Fruit fly (Drosophila melanogaster) whole organism, adult: Measurements from ENCODE around the gene PolA1.

ENCODE experiments used
- CG11617 ChIP-seq: fragments of 200-800 bp; sonication (Bioruptor generic); optimal IDR thresholded peaks from 2 replicates; lab custom pipeline; 2017; ENCODE audit warnings: mild to moderate bottlenecking, missing biosample characterization, missing genetic modification reagents, missing genetic modification characterization
- CG12768 ChIP-seq: fragments of 200-800 bp; sonication (Bioruptor generic); optimal IDR thresholded peaks from 2 replicates; lab custom pipeline; 2017; ENCODE audit warnings: missing biosample characterization, missing genetic modification characterization, mild to moderate bottlenecking, moderate library complexity, missing genetic modification reagents
- CG14711 ChIP-seq: fragments of 200-800 bp; sonication (Bioruptor generic); optimal IDR thresholded peaks from 2 replicates; lab custom pipeline; 2018; ENCODE audit warnings: missing biosample characterization, mild to moderate bottlenecking, missing genetic modification characterization, moderate library complexity
- CG1620 ChIP-seq: fragments of 200-800 bp; sonication (Bioruptor generic); optimal IDR thresholded peaks from 2 replicates; lab custom pipeline; 2016; ENCODE audit warnings: missing biosample characterization, missing genetic modification characterization
- CG33017 ChIP-seq: fragments of 200-800 bp; sonication (Bioruptor generic); optimal IDR thresholded peaks from 2 replicates; lab custom pipeline; 2018; ENCODE audit warnings: missing biosample characterization, mild to moderate bottlenecking, missing genetic modification characterization, moderate library complexity
- CG5204 ChIP-seq: fragments of 200-800 bp; sonication (Bioruptor generic); optimal IDR thresholded peaks from 2 replicates; lab custom pipeline; 2016; ENCODE audit warnings: missing biosample characterization, missing genetic modification characterization
- CG7045 ChIP-seq: fragments of 200-800 bp; sonication (Bioruptor generic); optimal IDR thresholded peaks from 2 replicates; lab custom pipeline; 2017; ENCODE audit warnings: missing biosample characterization, mild to moderate bottlenecking, missing genetic modification characterization
- CG7101 ChIP-seq: fragments of 200-800 bp; sonication (Bioruptor generic); optimal IDR thresholded peaks from 2 replicates; lab custom pipeline; 2018; ENCODE audit warnings: missing biosample characterization, mild to moderate bottlenecking, missing genetic modification characterization, moderate library complexity
- Clk ChIP-seq: fragments of 200-800 bp; sonication (Bioruptor generic); optimal IDR thresholded peaks from 2 replicates; lab custom pipeline; 2017; ENCODE audit warnings: missing biosample characterization, missing genetic modification characterization
- Crg-1 ChIP-seq: fragments of 200-800 bp; sonication (Bioruptor generic); optimal IDR thresholded peaks from 2 replicates; lab custom pipeline; 2016; ENCODE audit warnings: missing biosample characterization, missing genetic modification characterization
- Hr96 ChIP-seq: fragments of 200-800 bp; sonication (Bioruptor generic); optimal IDR thresholded peaks from 2 replicates; lab custom pipeline; 2016; ENCODE audit warnings: missing biosample characterization, missing genetic modification characterization
- Mnt ChIP-seq: fragments of 200-800 bp; sonication (Bioruptor generic); optimal IDR thresholded peaks from 2 replicates; lab custom pipeline; 2016; ENCODE audit warnings: missing biosample characterization, mild to moderate bottlenecking, missing genetic modification characterization
- bab1 ChIP-seq: fragments of 200-800 bp; sonication (Bioruptor generic); optimal IDR thresholded peaks from 3 replicates; lab custom pipeline; 2019; ENCODE audit warnings: missing biosample characterization, mild to moderate bottlenecking, missing genetic modification characterization, moderate library complexity
- cic ChIP-seq: fragments of 200-800 bp; sonication (Bioruptor generic); optimal IDR thresholded peaks from 2 replicates; lab custom pipeline; 2017; ENCODE audit warnings: missing biosample characterization, mild to moderate bottlenecking, missing genetic modification characterization, moderate library complexity
- cnc ChIP-seq, 2 experiments: fragments of >200 bp; optimal IDR thresholded peaks; 2 replicates each; lab custom pipeline; 2017
- kay ChIP-seq: fragments of 200-800 bp; sonication (Bioruptor generic); peaks from one replicate; lab custom pipeline; 2016; ENCODE audit warnings: missing biosample characterization, missing genetic modification characterization, borderline replicate concordance
- ovo ChIP-seq: fragments of 200-800 bp; sonication (Bioruptor generic); optimal IDR thresholded peaks from 2 replicates; lab custom pipeline; 2016; ENCODE audit warnings: missing biosample characterization, missing genetic modification characterization
- pad ChIP-seq: fragments of 200-800 bp; sonication (Bioruptor generic); optimal IDR thresholded peaks from 3 replicates; lab custom pipeline; 2017; ENCODE audit warnings: missing biosample characterization, missing genetic modification characterization, mild to moderate bottlenecking, moderate library complexity, missing genetic modification reagents
- tj ChIP-seq: fragments of 200-800 bp; sonication (Bioruptor generic); optimal IDR thresholded peaks from 3 replicates; lab custom pipeline; 2017; ENCODE audit warnings: missing biosample characterization, mild to moderate bottlenecking, missing genetic modification characterization, moderate library complexity
- toe ChIP-seq: fragments of 200-800 bp; sonication (Bioruptor generic); optimal IDR thresholded peaks from 2 replicates; lab custom pipeline; 2016; ENCODE audit warnings: missing biosample characterization, missing genetic modification characterization

The PolA1 gene

dm6 chr3R:21671636-21672035 lies at the start of gene PolA1:
Gene PolA1 (minus strand): TSS chr3R:21671750.
- no peak for TF ChIP-seq CG12768 (GFP tag; lab: Kevin White, UChicago)
- peak; percentile 17 for TF ChIP-seq CG14711 (tag; lab: Kevin White, UChicago)
- peak; percentile 22 for TF ChIP-seq bab1
- peak; percentile 54 for TF ChIP-seq tj (GFP tag; lab: Kevin White, UChicago)
- TF ChIP-seq CG7045 (GFP tag; lab: Kevin White, UChicago): no peak
- peak; percentile 10 for TF ChIP-seq CG1620 (GFP tag; lab: Kevin White, UChicago)
- peak; percentile 32 for TF ChIP-seq CG5204

DNA sequence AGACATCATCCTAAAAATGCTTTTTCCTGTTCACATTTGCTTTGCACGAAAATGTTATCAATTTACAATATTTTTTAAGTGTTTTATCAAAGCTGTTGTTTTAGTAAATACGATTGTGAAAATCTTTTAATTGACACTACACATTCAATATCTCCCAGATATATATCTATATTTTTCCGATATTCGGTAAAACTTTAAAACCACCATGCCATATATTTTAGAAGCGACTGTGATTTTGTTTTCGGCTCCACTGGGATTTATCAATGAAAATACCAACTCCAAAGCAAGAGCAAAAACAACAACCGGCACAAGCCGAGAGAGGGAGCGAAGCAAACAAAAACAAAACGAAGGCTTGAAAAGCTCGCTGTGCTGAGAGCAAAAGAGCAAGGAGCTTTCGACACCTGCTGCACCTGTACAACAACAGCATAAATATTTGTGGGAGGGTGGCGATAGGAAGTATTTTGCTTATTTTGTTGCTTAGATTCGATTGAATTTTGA lies 48.4 kb upstream of the PolA1 start:
- TF ChIP-seq CG5204: peak; percentile 16
- TF ChIP-seq Mnt (GFP tag; lab: Kevin White, UChicago): no peak
- peak; percentile 30 for TF ChIP-seq bab1
- no peak for TF ChIP-seq CG33017 (tag; lab: Kevin White, UChicago)
- TF ChIP-seq Crg-1 (GFP tag; lab: Kevin White, UChicago): no peak
- peak; percentile 28 for TF ChIP-seq CG7045 (GFP tag; lab: Kevin White, UChicago)
- TF ChIP-seq ovo (GFP tag; lab: Kevin White, UChicago): no peak
- TF ChIP-seq kay (GFP tag; lab: Kevin White, UChicago): no peak
- TF ChIP-seq CG7101 (tag; lab: Kevin White, UChicago): peak; percentile 45
- TF ChIP-seq toe (GFP tag; lab: Kevin White, UChicago): no peak
- peak; percentile 3 for TF ChIP-seq CG11617
- no peak for TF ChIP-seq tj (GFP tag; lab: Kevin White, UChicago)
- peak; percentile 15 for TF ChIP-seq CG14711 (tag; lab: Kevin White, UChicago)
- TF ChIP-seq pad (GFP tag; lab: Kevin White, UChicago): peak; percentile 15
- TF ChIP-seq Hr96 (GFP tag; lab: Kevin White, UChicago): no peak
- no peak for TF ChIP-seq Clk
- TF ChIP-seq CG1620 (GFP tag; lab: Kevin White, UChicago): no peak
- TF ChIP-seq CG12768 (GFP tag; lab: Kevin White, UChicago): no peak
- TF ChIP-seq cnc (optimal IDR thresholded peaks at IDR 0.05; lab: Kevin White, UChicago): no peak
- no peak for TF ChIP-seq cic (GFP tag; lab: Kevin White, UChicago)

DNA sequence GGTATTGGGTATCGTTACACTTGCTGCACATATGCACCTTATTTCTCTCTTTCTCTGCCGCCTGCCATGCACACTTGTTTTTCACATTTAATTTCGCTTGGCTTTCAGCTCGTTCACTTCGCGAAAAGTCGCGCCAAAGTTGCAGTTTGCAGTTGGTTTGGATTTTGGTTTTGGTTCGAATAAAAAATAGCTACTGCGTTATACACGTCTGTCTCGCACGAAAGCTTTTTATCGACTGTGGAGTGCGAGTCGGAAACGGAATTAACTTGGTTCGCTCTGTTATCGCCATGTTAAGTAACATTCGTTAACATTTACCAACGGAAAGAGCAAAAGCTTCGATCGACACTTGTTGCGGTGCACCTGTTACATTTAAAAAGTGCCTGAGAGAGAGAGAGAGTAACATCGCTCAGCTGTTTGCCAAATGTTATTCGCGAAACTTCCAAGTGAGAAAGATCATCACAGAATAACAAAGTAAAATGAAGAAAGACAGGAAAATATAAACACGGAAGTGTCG lies 47.9 kb upstream of the PolA1 start, which contains the start of gene CG31176:
Gene CG31176, minus strand, starts transcription at position 241 of the 514 bp plus-strand sequence.
- TF ChIP-seq kay (GFP tag; lab: Kevin White, UChicago): peak; percentile 66
- TF ChIP-seq bab1: peak; percentile 4
- no peak for TF ChIP-seq Hr96 (GFP tag; lab: Kevin White, UChicago)

DNA sequence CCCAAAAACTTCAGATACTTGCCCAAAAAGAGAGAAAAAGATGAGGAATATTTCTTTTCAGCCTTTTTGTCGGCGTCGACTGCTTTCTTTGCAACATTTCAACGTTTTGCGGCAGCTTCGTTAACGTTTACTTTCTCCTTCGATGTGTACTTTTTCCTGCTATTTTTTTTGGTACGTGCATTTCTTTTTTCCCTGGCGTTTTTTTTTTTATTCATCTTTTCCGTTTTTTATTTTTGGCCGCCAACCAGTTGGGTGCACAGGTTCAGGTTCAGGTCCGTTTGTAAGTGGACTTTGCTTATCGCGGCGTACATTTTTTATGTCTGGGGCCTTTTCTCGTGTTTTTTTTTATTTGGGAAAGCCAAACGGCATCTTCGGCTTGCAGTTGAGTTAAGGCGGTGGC lies 32.9 kb upstream of the PolA1 start:
- no peak for TF ChIP-seq CG11617
- no peak for TF ChIP-seq Crg-1 (GFP tag; lab: Kevin White, UChicago)
- no peak for TF ChIP-seq toe (GFP tag; lab: Kevin White, UChicago)
- no peak for TF ChIP-seq pad (GFP tag; lab: Kevin White, UChicago)
- TF ChIP-seq Hr96 (GFP tag; lab: Kevin White, UChicago): no peak
- no peak for TF ChIP-seq CG5204
- no peak for TF ChIP-seq CG7045 (GFP tag; lab: Kevin White, UChicago)
- no peak for TF ChIP-seq Mnt (GFP tag; lab: Kevin White, UChicago)
- TF ChIP-seq CG1620 (GFP tag; lab: Kevin White, UChicago): no peak
- no peak for TF ChIP-seq cic (GFP tag; lab: Kevin White, UChicago)
- no peak for TF ChIP-seq cnc (optimal IDR thresholded peaks at IDR 0.05; lab: Kevin White, UChicago)
- no peak for TF ChIP-seq CG12768 (GFP tag; lab: Kevin White, UChicago)
- TF ChIP-seq kay (GFP tag; lab: Kevin White, UChicago): no peak
- no peak for TF ChIP-seq tj (GFP tag; lab: Kevin White, UChicago)
- no peak for TF ChIP-seq Clk

- TF ChIP-seq tj (GFP tag; lab: Kevin White, UChicago) (no peak), Clk (no peak), ovo (GFP tag; lab: Kevin White, UChicago) (no peak), toe (GFP tag; lab: Kevin White, UChicago) (no peak), Crg-1 (GFP tag; lab: Kevin White, UChicago) (no peak), CG14711 (tag; lab: Kevin White, UChicago) (no peak), pad (GFP tag; lab: Kevin White, UChicago) (no peak), CG5204 (no peak), CG7045 (GFP tag; lab: Kevin White, UChicago) (no peak), CG12768 (GFP tag; lab: Kevin White, UChicago) (no peak), Hr96 (GFP tag; lab: Kevin White, UChicago) (no peak), kay (GFP tag; lab: Kevin White, UChicago) (no peak), bab1 (no peak), CG33017 (tag; lab: Kevin White, UChicago) (no peak)
These were observed 31.8 kb upstream of the PolA1 start for dm6 chr3R:21703346-21703745.

- TF ChIP-seq kay (GFP tag; lab: Kevin White, UChicago) (peak; percentile 32), CG33017 (tag; lab: Kevin White, UChicago) (no peak), pad (GFP tag; lab: Kevin White, UChicago) (no peak)
These were observed 30.0 kb upstream of the PolA1 start for dm6 chr3R:21701529-21701928.
